Fruit fly (Drosophila melanogaster): Measurements from ENCODE around the gene CG1677.
A peak's percentile ranks its signal among the peaks of the same experiment; 100 is the strongest.

The CG1677 gene

DNA sequence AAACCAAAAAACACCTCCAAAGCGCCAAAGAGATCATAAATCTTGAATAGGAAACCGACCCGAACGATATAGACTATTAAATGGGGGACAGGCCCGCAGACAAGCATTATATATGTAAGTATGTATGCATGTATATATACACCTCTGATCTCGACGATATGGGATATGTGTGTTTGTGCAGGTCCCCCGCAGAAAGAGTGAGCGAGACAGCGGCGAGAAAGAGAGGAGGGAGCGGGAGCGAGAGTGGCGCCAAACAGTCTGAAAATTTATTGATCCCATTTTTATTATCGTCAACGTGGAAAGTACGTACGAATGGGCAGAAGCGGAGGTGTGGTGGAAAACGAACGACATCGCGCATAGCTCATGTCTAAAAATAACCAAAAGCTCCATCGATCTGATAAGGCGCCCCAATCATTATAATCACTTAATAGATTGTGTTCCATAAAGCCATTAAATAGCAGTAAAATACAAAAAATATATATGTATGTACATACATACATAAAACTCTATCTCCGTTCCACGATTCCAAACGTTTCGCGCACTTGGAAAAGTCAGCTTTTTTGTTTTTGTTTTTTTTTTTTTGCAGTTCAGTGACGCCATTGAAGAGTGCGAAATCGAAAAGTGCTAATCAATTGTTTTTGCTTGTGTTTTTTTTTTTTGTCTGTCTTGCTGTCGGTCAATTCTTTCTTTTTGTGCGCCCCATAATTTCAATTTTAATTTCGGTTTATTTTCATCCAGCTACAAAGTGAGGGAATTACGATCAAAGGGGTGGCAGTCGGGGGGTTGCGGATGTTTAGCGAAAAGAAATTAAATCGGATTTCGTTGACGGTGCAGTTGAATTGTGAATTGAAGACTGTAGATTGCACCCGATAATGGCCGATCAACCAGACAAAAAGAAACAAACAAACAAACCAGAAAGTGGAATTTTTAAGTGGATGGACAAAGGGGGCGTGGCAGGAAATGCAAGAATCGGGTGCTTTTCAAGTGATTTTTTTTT lies 88.1 kb downstream of the CG1677 start (continued):
- TF ChIP-seq mld (GFP tag; IDR thresholded peaks at IDR 0.05; ENCODE audit: partially characterized antibody) (no peak), wor (GFP tag; IDR thresholded peaks at IDR 0.05) (no peak), repo (GFP tag; optimal IDR thresholded peaks at IDR 0.05) (no peak), CG15269 (tag; optimal IDR thresholded peaks at IDR 0.05) (no peak), CG1529 (GFP tag; optimal IDR thresholded peaks at IDR 0.05) (no peak), Dad (GFP tag; optimal IDR thresholded peaks at IDR 0.05) (no peak), CG9817 (tag; optimal IDR thresholded peaks at IDR 0.05) (no peak), sisA (GFP tag; IDR thresholded peaks at IDR 0.05) (no peak), CG9876 (GFP tag; optimal IDR thresholded peaks at IDR 0.05) (no peak), CG9609 (GFP tag; optimal IDR thresholded peaks at IDR 0.05) (no peak), CG13296 (GFP tag; optimal IDR thresholded peaks at IDR 0.05) (no peak), CG17361 (GFP tag; IDR thresholded peaks at IDR 0.05) (no peak), Hey (tag; optimal IDR thresholded peaks at IDR 0.05) (no peak), gfzf (GFP tag; optimal IDR thresholded peaks at IDR 0.05) (no peak), NC2β (GFP tag; optimal IDR thresholded peaks at IDR 0.05) (no peak), scrt (GFP tag; optimal IDR thresholded peaks at IDR 0.05) (no peak), CG12219 (GFP tag; optimal IDR thresholded peaks at IDR 0.05) (no peak), luna (GFP tag; optimal IDR thresholded peaks at IDR 0.05) (no peak), Poxn (GFP tag; IDR thresholded peaks at IDR 0.05) (no peak), CG12071 (GFP tag; optimal IDR thresholded peaks at IDR 0.05) (no peak), pfk (GFP tag; optimal IDR thresholded peaks at IDR 0.05) (peak; percentile 61), Hmx (GFP tag; optimal IDR thresholded peaks at IDR 0.05) (no peak), Trl (optimal IDR thresholded peaks at IDR 0.05) (peak in 1 of 2 experiments; percentile 4), Trl (GFP tag; optimal IDR thresholded peaks at IDR 0.05) (no peak), CG2199 (GFP tag; IDR thresholded peaks at IDR 0.05) (no peak), Gug (GFP tag; IDR thresholded peaks at IDR 0.05) (no peak), kni (GFP tag; optimal IDR thresholded peaks at IDR 0.05) (peak; percentile 40), Med (GFP tag) (peak; percentile 95), lilli (GFP tag; optimal IDR thresholded peaks at IDR 0.05) (no peak), sqz (GFP tag; optimal IDR thresholded peaks at IDR 0.05) (peak; percentile 43), CG17829 (tag; optimal IDR thresholded peaks at IDR 0.05) (no peak), CG30403 (GFP tag; optimal IDR thresholded peaks at IDR 0.05) (no peak), bowl (GFP tag; IDR thresholded peaks at IDR 0.05) (no peak), Nf-YA (GFP tag; IDR thresholded peaks at IDR 0.05) (no peak), phol (tag; optimal IDR thresholded peaks at IDR 0.05) (no peak), sima (GFP tag; optimal IDR thresholded peaks at IDR 0.05) (no peak), Nf-YB (GFP tag; optimal IDR thresholded peaks at IDR 0.05) (peak; percentile 25), CG12299 (tag; optimal IDR thresholded peaks at IDR 0.05) (no peak), sug (tag; optimal IDR thresholded peaks at IDR 0.05) (peak; percentile 93), CG10274 (GFP tag; optimal IDR thresholded peaks at IDR 0.05) (no peak), z (GFP tag; IDR thresholded peaks at IDR 0.05) (no peak), CG5245 (GFP tag; optimal IDR thresholded peaks at IDR 0.05) (no peak), CG17186 (GFP tag; optimal IDR thresholded peaks at IDR 0.05) (no peak), crc (GFP tag; optimal IDR thresholded peaks at IDR 0.05) (no peak), CG10979 (tag; optimal IDR thresholded peaks at IDR 0.05) (no peak), CG17359 (tag; optimal IDR thresholded peaks at IDR 0.05) (no peak), CG6791 (GFP tag; IDR thresholded peaks at IDR 0.05; ENCODE audit: partially characterized antibody) (no peak), gcm (GFP tag; optimal IDR thresholded peaks at IDR 0.05) (peak; percentile 38), dmrt99B (tag; optimal IDR thresholded peaks at IDR 0.05) (no peak), Dfd (GFP tag; optimal IDR thresholded peaks at IDR 0.05) (no peak)

All from whole organism, embryonic.